Fruit fly (Drosophila melanogaster) whole organism, embryonic: ENCODE results near the gene gukh.
A peak's percentile ranks its signal among the peaks of the same experiment; 100 is the strongest.

Experiments
- Asciz ChIP-seq: fragments of 200-800 bp; sonication (Bioruptor generic); optimal IDR thresholded peaks from 2 replicates; lab custom pipeline; 2017; ENCODE audit warnings: missing biosample characterization, mild to moderate bottlenecking, missing genetic modification characterization, missing genetic modification reagents
- Blimp-1 ChIP-seq: fragments of 200-800 bp; sonication (Bioruptor generic); optimal IDR thresholded peaks from 3 replicates; lab custom pipeline; 2018; ENCODE audit warnings: missing biosample characterization, missing genetic modification characterization, mild to moderate bottlenecking, moderate library complexity, missing genetic modification reagents
- CG10209 ChIP-seq: fragments of 200-800 bp; sonication (Bioruptor generic); optimal IDR thresholded peaks from 3 replicates; lab custom pipeline; 2017; ENCODE audit warnings: missing biosample characterization, mild to moderate bottlenecking, missing genetic modification characterization, missing genetic modification reagents
- CG10267 ChIP-seq: fragments of 200-800 bp; sonication (Bioruptor generic); optimal IDR thresholded peaks from 2 replicates; lab custom pipeline; 2018; ENCODE audit warnings: missing biosample characterization, mild to moderate bottlenecking, missing genetic modification characterization, moderate library complexity
- CG12659 ChIP-seq: fragments of 200-800 bp; sonication (Bioruptor generic); optimal IDR thresholded peaks from 3 replicates; lab custom pipeline; 2017; ENCODE audit warnings: mild to moderate bottlenecking, missing biosample characterization, missing genetic modification reagents, missing genetic modification characterization
- CG12769 ChIP-seq: fragments of 200-800 bp; sonication (Bioruptor generic); optimal IDR thresholded peaks from 2 replicates; lab custom pipeline; 2019; ENCODE audit warnings: missing biosample characterization, mild to moderate bottlenecking, missing genetic modification characterization, moderate library complexity
- CG14710 ChIP-seq: fragments of 200-800 bp; sonication (Bioruptor generic); optimal IDR thresholded peaks from 3 replicates; lab custom pipeline; 2019; ENCODE audit warnings: missing biosample characterization, mild to moderate bottlenecking, missing genetic modification characterization, moderate library complexity
- CG18262 ChIP-seq: fragments of 200-800 bp; optimal IDR thresholded peaks from 3 replicates; lab custom pipeline; 2019; ENCODE audit warnings: missing biosample characterization, mild to moderate bottlenecking, missing genetic modification characterization, moderate library complexity
- CG2129 ChIP-seq: fragments of 200-800 bp; sonication (Bioruptor generic); IDR thresholded peaks from 2 replicates; pipeline ENCODE4 v1.3.6; 2022; ENCODE audit warnings: missing biosample characterization, missing genetic modification characterization; ENCODE audit not compliant: partially characterized antibody
- CG30403 ChIP-seq: fragments of 200-800 bp; sonication (Bioruptor generic); optimal IDR thresholded peaks from 3 replicates; lab custom pipeline; 2016; ENCODE audit warnings: missing biosample characterization, missing genetic modification characterization
- CG3847 ChIP-seq: fragments of 200-800 bp; sonication (Bioruptor generic); IDR thresholded peaks from 2 replicates; pipeline ENCODE4 v1.3.6; 2022; ENCODE audit warnings: missing biosample characterization, missing genetic modification characterization
- CG5180 ChIP-seq: fragments of 200-800 bp; sonication (Bioruptor generic); optimal IDR thresholded peaks from 3 replicates; lab custom pipeline; 2017; ENCODE audit warnings: missing biosample characterization, missing genetic modification characterization, mild to moderate bottlenecking, moderate library complexity, missing genetic modification reagents
- CG7839 ChIP-seq: fragments of 200-800 bp; sonication (Bioruptor generic); optimal IDR thresholded peaks from 3 replicates; lab custom pipeline; 2018; ENCODE audit warnings: missing biosample characterization, mild to moderate bottlenecking, missing genetic modification characterization, moderate library complexity
- CoRest ChIP-seq: fragments of 200-800 bp; sonication (Bioruptor generic); optimal IDR thresholded peaks from 3 replicates; lab custom pipeline; 2018; ENCODE audit warnings: missing biosample characterization, mild to moderate bottlenecking, missing genetic modification characterization, moderate library complexity
- D ChIP-seq, 2 experiments: fragments of 200-800 bp in 1 of 2; fragments of >200 bp in 1 of 2; sonication (Bioruptor generic) in 1 of 2; optimal IDR thresholded peaks; 2 replicates in 1 of 2; 3 replicates in 1 of 2; lab custom pipeline; 2017; ENCODE audit warnings: mild to moderate bottlenecking in 1 of 2, missing biosample characterization in 1 of 2, missing genetic modification characterization in 1 of 2, missing genetic modification reagents in 1 of 2
- D19B ChIP-seq: fragments of 200-800 bp; sonication (Bioruptor generic); optimal IDR thresholded peaks from 2 replicates; lab custom pipeline; 2017; ENCODE audit warnings: missing biosample characterization, mild to moderate bottlenecking, missing genetic modification characterization
- Dref ChIP-seq: fragments of 200-800 bp; sonication (Bioruptor generic); IDR thresholded peaks from 2 replicates; pipeline ENCODE4 v1.3.6; 2022; ENCODE audit warnings: missing biosample characterization, missing genetic modification characterization
- Nf-YC ChIP-seq: fragments of 200-800 bp; optimal IDR thresholded peaks from 3 replicates; lab custom pipeline; 2019; ENCODE audit warnings: missing biosample characterization, mild to moderate bottlenecking, missing genetic modification characterization, moderate library complexity
- PHDP ChIP-seq: fragments of 200-800 bp; sonication (Bioruptor generic); optimal IDR thresholded peaks from 3 replicates; lab custom pipeline; 2018; ENCODE audit warnings: missing biosample characterization, mild to moderate bottlenecking, missing genetic modification characterization, moderate library complexity
- Pdp1 ChIP-seq, 2 experiments: fragments of 200-800 bp; sonication (Bioruptor generic); optimal IDR thresholded peaks; 3 replicates each; lab custom pipeline; 2016; ENCODE audit warnings: missing biosample characterization in 2 of 2, missing genetic modification characterization in 2 of 2, mild to moderate bottlenecking in 1 of 2, moderate library complexity in 1 of 2
- Scr ChIP-seq: fragments of 200-800 bp; sonication (Bioruptor generic); IDR thresholded peaks from 2 replicates; pipeline ENCODE4 v1.3.6; 2022; ENCODE audit warnings: missing biosample characterization, missing genetic modification characterization; ENCODE audit not compliant: partially characterized antibody
- Sox102F ChIP-seq: fragments of 200-800 bp; sonication (Bioruptor generic); optimal IDR thresholded peaks from 2 replicates; lab custom pipeline; 2018; ENCODE audit warnings: missing biosample characterization, mild to moderate bottlenecking, missing genetic modification characterization, moderate library complexity
- Ssrp ChIP-seq: fragments of 200-800 bp; sonication (Bioruptor generic); optimal IDR thresholded peaks from 2 replicates; lab custom pipeline; 2018; ENCODE audit warnings: missing biosample characterization, mild to moderate bottlenecking, missing genetic modification characterization, moderate library complexity
- abd-A ChIP-seq: fragments of 200-800 bp; sonication (Bioruptor generic); optimal IDR thresholded peaks from 3 replicates; lab custom pipeline; 2019; ENCODE audit warnings: missing biosample characterization, mild to moderate bottlenecking, missing genetic modification characterization, moderate library complexity
- ash1 ChIP-seq: fragments of 200-800 bp; sonication (Bioruptor generic); optimal IDR thresholded peaks from 2 replicates; lab custom pipeline; 2018; ENCODE audit warnings: missing biosample characterization, mild to moderate bottlenecking, missing genetic modification characterization
- az2 ChIP-seq: fragments of 200-800 bp; sonication (Bioruptor generic); optimal IDR thresholded peaks from 3 replicates; lab custom pipeline; 2016; ENCODE audit warnings: missing biosample characterization, missing genetic modification characterization
- bab2 ChIP-seq: fragments of 200-800 bp; sonication (Bioruptor generic); optimal IDR thresholded peaks from 2 replicates; lab custom pipeline; 2016; ENCODE audit warnings: missing biosample characterization, missing genetic modification characterization
- bsh ChIP-seq, 2 experiments: fragments of 200-800 bp; sonication (Bioruptor generic); optimal IDR thresholded peaks; 2 replicates each; lab custom pipeline; 2017 to 2018; ENCODE audit warnings: mild to moderate bottlenecking in 2 of 2, missing biosample characterization in 2 of 2, missing genetic modification characterization in 2 of 2, moderate library complexity in 1 of 2
- cas ChIP-seq: fragments of 200-800 bp; sonication (Bioruptor generic); IDR thresholded peaks from 2 replicates; pipeline ENCODE4 v1.3.6; 2022; ENCODE audit warnings: missing biosample characterization, missing genetic modification characterization
- dmrt11E ChIP-seq: fragments of 200-800 bp; sonication (Bioruptor generic); optimal IDR thresholded peaks from 3 replicates; lab custom pipeline; 2018; ENCODE audit warnings: missing biosample characterization, mild to moderate bottlenecking, missing genetic modification characterization, moderate library complexity
- fd64A ChIP-seq: fragments of 200-800 bp; sonication (Bioruptor generic); optimal IDR thresholded peaks from 3 replicates; lab custom pipeline; 2018; ENCODE audit warnings: missing biosample characterization, mild to moderate bottlenecking, missing genetic modification characterization
- gcm ChIP-seq: fragments of 200-800 bp; sonication (Bioruptor generic); optimal IDR thresholded peaks from 2 replicates; lab custom pipeline; 2019; ENCODE audit warnings: missing biosample characterization, mild to moderate bottlenecking, missing genetic modification characterization, moderate library complexity
- kni ChIP-seq: fragments of 200-800 bp; sonication (Bioruptor generic); optimal IDR thresholded peaks from 3 replicates; lab custom pipeline; 2017; ENCODE audit warnings: mild to moderate bottlenecking, missing biosample characterization, missing genetic modification reagents, missing genetic modification characterization
- lbe ChIP-seq: fragments of 200-800 bp; sonication (Bioruptor generic); optimal IDR thresholded peaks from 2 replicates; lab custom pipeline; 2016; ENCODE audit warnings: missing biosample characterization, mild to moderate bottlenecking, missing genetic modification characterization
- lola ChIP-seq, 3 experiments: fragments of >200 bp in 2 of 3; fragments of 200-800 bp in 1 of 3; sonication (Bioruptor generic) in 1 of 3; optimal IDR thresholded peaks; 2 replicates each; lab custom pipeline; 2017 to 2019; ENCODE audit warnings: missing biosample characterization in 3 of 3, missing genetic modification characterization in 3 of 3, mild to moderate bottlenecking in 1 of 3, moderate library complexity in 1 of 3
- nmo ChIP-seq: fragments of 200-800 bp; sonication (Bioruptor generic); optimal IDR thresholded peaks from 2 replicates; lab custom pipeline; 2018; ENCODE audit warnings: missing biosample characterization, mild to moderate bottlenecking, missing genetic modification characterization, moderate library complexity
- p53 ChIP-seq: fragments of 200-800 bp; sonication (Bioruptor generic); optimal IDR thresholded peaks from 2 replicates; lab custom pipeline; 2016; ENCODE audit warnings: missing biosample characterization, missing genetic modification characterization
- prd ChIP-seq, 3 experiments: fragments of >200 bp in 2 of 3; fragments of 200-800 bp in 1 of 3; sonication (Bioruptor generic) in 1 of 3; optimal IDR thresholded peaks in 2 of 3; IDR thresholded peaks in 1 of 3; 2 replicates in 2 of 3; 3 replicates in 1 of 3; pipeline versions ENCODE4 v1.3.6 to Lab custom; 2017 to 2022; ENCODE audit warnings: missing biosample characterization in 1 of 3, missing genetic modification characterization in 1 of 3
- sd ChIP-seq: fragments of 200-800 bp; sonication (Bioruptor generic); optimal IDR thresholded peaks from 3 replicates; lab custom pipeline; 2018; ENCODE audit warnings: missing biosample characterization, mild to moderate bottlenecking, missing genetic modification characterization, moderate library complexity
- ssp ChIP-seq: fragments of 200-800 bp; sonication (Bioruptor generic); IDR thresholded peaks from 2 replicates; pipeline ENCODE4 v1.3.6; 2022; ENCODE audit warnings: missing biosample characterization, missing genetic modification characterization
- stc ChIP-seq: fragments of 200-800 bp; sonication (Bioruptor generic); IDR thresholded peaks from 2 replicates; pipeline ENCODE4 v1.3.6; 2022; ENCODE audit warnings: missing biosample characterization, missing genetic modification characterization
- tgo ChIP-seq: fragments of 200-800 bp; sonication (Bioruptor generic); IDR thresholded peaks from 3 replicates; pipeline ENCODE4 v1.3.6; 2022; ENCODE audit warnings: missing biosample characterization, missing genetic modification characterization
- tio ChIP-seq: fragments of 200-800 bp; sonication (Bioruptor generic); optimal IDR thresholded peaks from 2 replicates; lab custom pipeline; 2017; ENCODE audit warnings: missing biosample characterization, missing genetic modification characterization, inconsistent platforms
- tll ChIP-seq, 2 experiments: fragments of 200-800 bp in 1 of 2; fragments of >200 bp in 1 of 2; sonication (Bioruptor generic) in 1 of 2; optimal IDR thresholded peaks; 2 replicates each; lab custom pipeline; 2017 to 2019; ENCODE audit warnings: missing biosample characterization in 2 of 2, missing genetic modification characterization in 2 of 2, mild to moderate bottlenecking in 1 of 2, moderate library complexity in 1 of 2
- tna ChIP-seq: fragments of 200-800 bp; sonication (Bioruptor generic); IDR thresholded peaks from 2 replicates; pipeline ENCODE4 v1.3.6; 2022; ENCODE audit warnings: missing biosample characterization, missing genetic modification characterization; ENCODE audit not compliant: partially characterized antibody
- unpg ChIP-seq: fragments of 200-800 bp; sonication (Bioruptor generic); optimal IDR thresholded peaks from 3 replicates; lab custom pipeline; 2018; ENCODE audit warnings: missing biosample characterization, mild to moderate bottlenecking, missing genetic modification characterization, moderate library complexity

gukh gene

dm6 chr3R:18989819-18990137, 6.0 kb downstream of the gukh start:
- TF ChIP-seq kni: peak; percentile 57
- TF ChIP-seq Scr: no peak
- TF ChIP-seq CG2129 (GFP tag; lab: Robert Waterston, UW): no peak
- no peak for TF ChIP-seq tll (GFP tag; optimal IDR thresholded peaks at IDR 0.05; lab: Kevin White, UChicago)
- TF ChIP-seq CG5180 (GFP tag; lab: Kevin White, UChicago): no peak
- TF ChIP-seq bab2 (GFP tag; lab: Kevin White, UChicago): no peak
- peak; percentile 12 for TF ChIP-seq Blimp-1 (GFP tag; lab: Kevin White, UChicago)
- TF ChIP-seq gcm: peak; percentile 59
- peak; percentile 47 for TF ChIP-seq D (optimal IDR thresholded peaks at IDR 0.05; lab: Kevin White, UChicago)
- TF ChIP-seq D (GFP tag; optimal IDR thresholded peaks at IDR 0.05; lab: Kevin White, UChicago): no peak
- no peak for TF ChIP-seq ssp
- no peak for TF ChIP-seq CG12769
- TF ChIP-seq abd-A (tag; lab: Kevin White, UChicago): peak; percentile 16
- no peak for TF ChIP-seq CG7839 (tag; lab: Kevin White, UChicago)
- TF ChIP-seq tio (GFP tag; lab: Kevin White, UChicago): no peak
- TF ChIP-seq, all 482 proteins: peak for 5

dm6 chr3R:18990514-18990913, 6.7 kb downstream of the gukh start:
- peak; percentile 30 for TF ChIP-seq CG18262 (tag; lab: Kevin White, UChicago)
- TF ChIP-seq CG10209 (GFP tag; lab: Kevin White, UChicago): no peak
- TF ChIP-seq CG7839 (tag; lab: Kevin White, UChicago): peak; percentile 13
- no peak for TF ChIP-seq prd (optimal IDR thresholded peaks at IDR 0.05; lab: Kevin White, UChicago)
- peak; percentile 30; the same call in 1 of the 3 replicates for TF ChIP-seq prd (GFP tag; IDR thresholded peaks at IDR 0.05; lab: Robert Waterston, UW)
- no peak for TF ChIP-seq D19B (GFP tag; lab: Kevin White, UChicago)
- TF ChIP-seq CG3847 (GFP tag; lab: Robert Waterston, UW): no peak
- peak; percentile 10 for TF ChIP-seq Ssrp (tag; lab: Kevin White, UChicago)
- TF ChIP-seq Nf-YC (tag; lab: Kevin White, UChicago): no peak
- peak in 1 of 2 experiments; percentile 17 for TF ChIP-seq Pdp1 (GFP tag; optimal IDR thresholded peaks at IDR 0.05; lab: Kevin White, UChicago)
- TF ChIP-seq lola (GFP tag; optimal IDR thresholded peaks at IDR 0.05; lab: Kevin White, UChicago): peak in 1 of 3 experiments; percentile 38
- peak; percentile 43 to 58 for TF ChIP-seq bsh (GFP tag; optimal IDR thresholded peaks at IDR 0.05; lab: Kevin White, UChicago)
- peak; percentile 24 for TF ChIP-seq nmo
- peak; percentile 20; the same call in 1 of the 2 replicates for TF ChIP-seq stc (GFP tag; lab: Robert Waterston, UW)
- TF ChIP-seq sd (tag; lab: Kevin White, UChicago): no peak
- TF ChIP-seq CoRest (tag; lab: Kevin White, UChicago): peak; percentile 28
- peak; percentile 36 for TF ChIP-seq Blimp-1 (GFP tag; lab: Kevin White, UChicago)
- peak; percentile 13 for TF ChIP-seq CG30403 (GFP tag; lab: Kevin White, UChicago)
- TF ChIP-seq unpg (GFP tag; lab: Kevin White, UChicago): peak; percentile 30
- TF ChIP-seq cas (GFP tag; lab: Robert Waterston, UW): no peak
- peak; percentile 50 for TF ChIP-seq dmrt11E (tag; lab: Kevin White, UChicago)
- peak; percentile 36; the same call in 2 of the 3 replicates for TF ChIP-seq tgo (GFP tag; lab: Robert Waterston, UW)
- no peak for TF ChIP-seq CG12659 (GFP tag; lab: Kevin White, UChicago)
- TF ChIP-seq Dref (GFP tag; lab: Robert Waterston, UW): no peak
- TF ChIP-seq az2 (GFP tag; lab: Kevin White, UChicago): peak; percentile 4
- peak; percentile 0 for TF ChIP-seq CG14710 (tag; lab: Kevin White, UChicago)
- TF ChIP-seq lbe (GFP tag; lab: Kevin White, UChicago): peak; percentile 18
- TF ChIP-seq ash1 (GFP tag; lab: Kevin White, UChicago): no peak
- peak; percentile 18 for TF ChIP-seq Sox102F (GFP tag; lab: Kevin White, UChicago)
- peak; percentile 9 for TF ChIP-seq CG10267 (tag; lab: Kevin White, UChicago)
- TF ChIP-seq fd64A: no peak
- TF ChIP-seq Asciz (GFP tag; lab: Kevin White, UChicago): no peak
- no peak for TF ChIP-seq tio (GFP tag; lab: Kevin White, UChicago)
- peak; percentile 21 for TF ChIP-seq PHDP (tag; lab: Kevin White, UChicago)
- TF ChIP-seq tna (GFP tag; lab: Robert Waterston, UW): no peak
- no peak for TF ChIP-seq p53
